Worm (Caenorhabditis elegans): ENCODE results near the gene rom-2.

Gene rom-2

ce11 chrIII:9558463-9558862 is 37.0 kb downstream of the rom-2 start, which contains the start of gene C48B4.6:
Gene C48B4.6 (minus strand): TSS chrIII:9558563.
- no peak for TF ChIP-seq mxl-1 (tag; optimal IDR thresholded peaks at IDR 0.05)
- TF ChIP-seq ztf-28 (GFP tag; IDR thresholded peaks at IDR 0.05) = no peak
- no peak for TF ChIP-seq dpff-1 (tag; optimal IDR thresholded peaks at IDR 0.05)
- TF ChIP-seq B0261.1 (tag; optimal IDR thresholded peaks at IDR 0.05) = no peak
- TF ChIP-seq hmg-1.2 (GFP tag; IDR thresholded peaks at IDR 0.05) = no peak
- TF ChIP-seq mel-28 (tag; optimal IDR thresholded peaks at IDR 0.05; ENCODE audit: borderline replicate concordance) = no peak
- no peak for TF ChIP-seq ztf-18 (tag; optimal IDR thresholded peaks at IDR 0.05)
- TF ChIP-seq athp-1 (tag; optimal IDR thresholded peaks at IDR 0.05) = no peak
- TF ChIP-seq cebp-2 (GFP tag; IDR thresholded peaks at IDR 0.05) = no peak
- no peak for TF ChIP-seq tbp1 (GFP tag; optimal IDR thresholded peaks at IDR 0.05)
- no peak for TF ChIP-seq nhr-90 (tag; optimal IDR thresholded peaks at IDR 0.05)
- TF ChIP-seq T26A5.8 (tag; optimal IDR thresholded peaks at IDR 0.05) = no peak
- TF ChIP-seq F33H1.4 (GFP tag; IDR thresholded peaks at IDR 0.05) = no peak
- TF ChIP-seq aptf-2 (GFP tag; conservative IDR thresholded peaks at IDR 0.05) = no peak
- TF ChIP-seq ceh-27 (GFP tag; optimal IDR thresholded peaks at IDR 0.05) = no peak
- no peak for TF ChIP-seq D2030.7 (GFP tag; IDR thresholded peaks at IDR 0.05)
- no peak for TF ChIP-seq hmg-20 (GFP tag; IDR thresholded peaks at IDR 0.05)
- TF ChIP-seq K12H6.12 (tag; optimal IDR thresholded peaks at IDR 0.05) = no peak
- no peak for TF ChIP-seq T07F8.4 (tag; optimal IDR thresholded peaks at IDR 0.05)
- no peak for TF ChIP-seq sptf-2 (GFP tag; optimal IDR thresholded peaks at IDR 0.05)

- no peak for TF ChIP-seq hmg-1.2 (GFP tag; IDR thresholded peaks at IDR 0.05)
- TF ChIP-seq tlf-1 (GFP tag; optimal IDR thresholded peaks at IDR 0.05) = no peak
- no peak for TF ChIP-seq tbx-9 (tag; optimal IDR thresholded peaks at IDR 0.05; ENCODE audit: borderline replicate concordance)
- TF ChIP-seq attf-6 (GFP tag; IDR thresholded peaks at IDR 0.05) = no peak
- no peak for TF ChIP-seq snpc-1.3 (tag; optimal IDR thresholded peaks at IDR 0.05; ENCODE audit: insufficient read depth)
- no peak for TF ChIP-seq ceh-91 (GFP tag; IDR thresholded peaks at IDR 0.05)
- no peak for TF ChIP-seq nhr-179 (tag; optimal IDR thresholded peaks at IDR 0.05)
- no peak for TF ChIP-seq F10E7.11 (tag; optimal IDR thresholded peaks at IDR 0.05)
- no peak for TF ChIP-seq mes-4 (tag; optimal IDR thresholded peaks at IDR 0.05)
- no peak for TF ChIP-seq F39B2.1 (GFP tag; IDR thresholded peaks at IDR 0.05)
- no peak for TF ChIP-seq egl-44 (GFP tag; IDR thresholded peaks at IDR 0.05)
- no peak for TF ChIP-seq Y67H2A.10 (GFP tag; conservative IDR thresholded peaks at IDR 0.05)
- no peak for TF ChIP-seq nfyb-1 (GFP tag; IDR thresholded peaks at IDR 0.05)
- TF ChIP-seq unc-62 (GFP tag; optimal IDR thresholded peaks at IDR 0.05) = no peak
- no peak for TF ChIP-seq ceh-40 (GFP tag; IDR thresholded peaks at IDR 0.05)
- TF ChIP-seq sdz-38 (tag; optimal IDR thresholded peaks at IDR 0.05) = no peak
- TF ChIP-seq hlh-26 (GFP tag; conservative IDR thresholded peaks at IDR 0.05) = no peak
- no peak for TF ChIP-seq T26A5.8 (tag; optimal IDR thresholded peaks at IDR 0.05)
Measured at ce11 chrIII:9556300-9556699, 39.2 kb downstream of the rom-2 start, which contains the start of gene ZK1098.11. Gene ZK1098.11 (plus strand): TSS chrIII:9556600.

ce11 chrIII:9546016-9546659 is 49.3 kb downstream of the rom-2 start, which contains the start of gene unc-16:
Gene unc-16 (plus strand): TSS chrIII:9546258.
- TF ChIP-seq B0035.1 (tag; optimal IDR thresholded peaks at IDR 0.05) = no peak
- TF ChIP-seq nhr-80 (tag; optimal IDR thresholded peaks at IDR 0.05) = peak; percentile 70
- TF ChIP-seq F33H1.4 (GFP tag; IDR thresholded peaks at IDR 0.05) = peak; percentile 50; the same call in 1 of the 2 replicates
- TF ChIP-seq F10E7.11 (tag; optimal IDR thresholded peaks at IDR 0.05) = no peak
- peak; percentile 40 for TF ChIP-seq madf-8 (GFP tag; conservative IDR thresholded peaks at IDR 0.05)
- TF ChIP-seq F52B5.7 (tag; optimal IDR thresholded peaks at IDR 0.05) = no peak
- TF ChIP-seq nfyb-1 (GFP tag; IDR thresholded peaks at IDR 0.05) = peak; percentile 85; the same call in 1 of the 2 replicates
- TF ChIP-seq ceh-27 (GFP tag; optimal IDR thresholded peaks at IDR 0.05) = peak; percentile 88
- TF ChIP-seq lin-40 (tag; optimal IDR thresholded peaks at IDR 0.05) = peak; percentile 85
- TF ChIP-seq ZK185.1 (tag; optimal IDR thresholded peaks at IDR 0.05; ENCODE audit: poor library complexity, severe bottlenecking) = peak; percentile 65
- TF ChIP-seq ekl-4 (GFP tag; IDR thresholded peaks at IDR 0.05) = peak; percentile 84
- TF ChIP-seq nfya-2 (GFP tag; IDR thresholded peaks at IDR 0.05) = no peak
- no peak for TF ChIP-seq F49E8.2 (tag; optimal IDR thresholded peaks at IDR 0.05; ENCODE audit: insufficient read depth)
- TF ChIP-seq hmg-20 (GFP tag; IDR thresholded peaks at IDR 0.05) = no peak
- no peak for TF ChIP-seq ztf-6 (GFP tag; IDR thresholded peaks at IDR 0.05)
- peak; percentile 87 for TF ChIP-seq K11D2.4 (GFP tag; IDR thresholded peaks at IDR 0.05)

All from whole organism, young adult.